Worm (Caenorhabditis elegans): ENCODE measurements around the gene ZC204.14.

The ZC204.14 gene

ce11 chrII:1618948-1619347 lies 43.8 kb downstream of the ZC204.14 start, which contains the start of gene fbxa-166:
Gene fbxa-166, minus strand, starts transcription at chrII:1619048.
- TF ChIP-seq elt-3 (tag; optimal IDR thresholded peaks at IDR 0.05) (no peak), lin-15B (tag; optimal IDR thresholded peaks at IDR 0.05) (no peak)

- TF ChIP-seq eor-1 (tag; optimal IDR thresholded peaks at IDR 0.05) (no peak), aly-2 (tag; optimal IDR thresholded peaks at IDR 0.05) (no peak), elt-2 (tag; optimal IDR thresholded peaks at IDR 0.05) (no peak), mdl-1 (tag; optimal IDR thresholded peaks at IDR 0.05) (no peak), pha-4 (tag; optimal IDR thresholded peaks at IDR 0.05) (no peak), lin-39 (tag; optimal IDR thresholded peaks at IDR 0.05) (no peak), ceh-82 (tag; optimal IDR thresholded peaks at IDR 0.05) (no peak)
Observed at ce11 chrII:1616382-1616781, 46.4 kb downstream of the ZC204.14 start, which contains the start of gene fbxa-165. Gene fbxa-165, minus strand, starts transcription at chrII:1616482.

- no peak for TF ChIP-seq fkh-2 (tag; optimal IDR thresholded peaks at IDR 0.05)
- peak; percentile 32 for TF ChIP-seq elt-2 (tag; optimal IDR thresholded peaks at IDR 0.05)
- no peak for TF ChIP-seq ceh-16 (tag; optimal IDR thresholded peaks at IDR 0.05)
- peak; percentile 11 for TF ChIP-seq pha-4 (tag; optimal IDR thresholded peaks at IDR 0.05)
Observed at ce11 chrII:1613972-1614371, 48.8 kb downstream of the ZC204.14 start, which contains the start of gene fbxa-164. Gene fbxa-164, minus strand, starts transcription at chrII:1614072.
